Worm (Caenorhabditis elegans) whole organism, L2 larva: Measurements from ENCODE around the gene rga-3.
"Not testable (repeated sequence)": the region's sequence is repeated elsewhere in the genome, so short reads cannot be mapped to it uniquely, and the experiment has no call there.

Experiments used
- F13H6.1 ChIP-seq: sonication (generic microtip); optimal IDR thresholded peaks from 2 replicates; lab custom pipeline; 2016; ENCODE audit warnings: missing genetic modification characterization, missing compliant biosample characterization
- aly-2 ChIP-seq: fragments of 150-350 bp; optimal IDR thresholded peaks from 2 replicates; lab custom pipeline; 2014; ENCODE audit warnings: missing biosample characterization, missing genetic modification characterization
- elt-3 ChIP-seq: sonication (generic microtip); optimal IDR thresholded peaks from 2 replicates; lab custom pipeline; 2017; ENCODE audit warnings: missing biosample characterization, missing genetic modification characterization
- fos-1 ChIP-seq: fragments of 150-350 bp; optimal IDR thresholded peaks from 2 replicates; lab custom pipeline; 2014; ENCODE audit warnings: missing biosample characterization, missing genetic modification characterization
- lin-39 ChIP-seq: fragments of 150-350 bp; optimal IDR thresholded peaks from 2 replicates; lab custom pipeline; 2014; ENCODE audit warnings: missing biosample characterization, missing genetic modification reagents, missing genetic modification characterization
- mab-5 ChIP-seq: fragments of 150-350 bp; optimal IDR thresholded peaks from 2 replicates; lab custom pipeline; 2014; ENCODE audit warnings: missing biosample characterization, missing genetic modification characterization
- nhr-11 ChIP-seq: fragments of 150-350 bp; optimal IDR thresholded peaks from 2 replicates; lab custom pipeline; 2014; ENCODE audit warnings: missing biosample characterization, missing genetic modification characterization
- nhr-237 ChIP-seq: fragments of 150-350 bp; optimal IDR thresholded peaks from 2 replicates; lab custom pipeline; 2014; ENCODE audit warnings: missing biosample characterization, missing genetic modification characterization
- peb-1 ChIP-seq: fragments of 150-350 bp; optimal IDR thresholded peaks from 2 replicates; lab custom pipeline; 2014; ENCODE audit warnings: missing biosample characterization, missing genetic modification characterization
- unc-55 ChIP-seq: fragments of 150-350 bp; sonication (generic microtip); optimal IDR thresholded peaks from 3 replicates; lab custom pipeline; 2014; ENCODE audit warnings: missing biosample characterization, missing genetic modification reagents, missing genetic modification characterization
- zag-1 ChIP-seq: fragments of 150-350 bp; optimal IDR thresholded peaks from 2 replicates; lab custom pipeline; 2014; ENCODE audit warnings: missing biosample characterization, missing genetic modification characterization

ce11 chrV:5755203-5755693, 37.6 kb downstream of the rga-3 start, which contains the start of gene K09H11.11:
- not testable (repeated sequence) for TF ChIP-seq nhr-11 (tag; lab: Kevin White, UChicago); F13H6.1 (tag; lab: Kevin White, UChicago); mab-5 (tag; lab: Kevin White, UChicago); lin-39 (tag; lab: Kevin White, UChicago); aly-2 (tag; lab: Kevin White, UChicago); unc-55; zag-1 (tag; lab: Kevin White, UChicago); peb-1 (tag; lab: Kevin White, UChicago); elt-3 (tag; lab: Kevin White, UChicago); fos-1 (tag; lab: Kevin White, UChicago); nhr-237 (tag; lab: Kevin White, UChicago)
